Worm (Caenorhabditis elegans) whole organism, L3 larva: ENCODE results near the gene nasp-1.

Experiments used
- aly-2 ChIP-seq: fragments of 150-350 bp; optimal IDR thresholded peaks from 2 replicates; lab custom pipeline; 2014; ENCODE audit warnings: missing biosample characterization, missing genetic modification characterization
- ama-1 ChIP-seq: fragments of 150-350 bp; optimal IDR thresholded peaks from 2 replicates; lab custom pipeline; 2018
- ceh-16 ChIP-seq: sonication (generic microtip); optimal IDR thresholded peaks from 2 replicates; lab custom pipeline; 2017; ENCODE audit warnings: missing biosample characterization, missing genetic modification characterization
- ceh-9 ChIP-seq: sonication (generic microtip); optimal IDR thresholded peaks from 2 replicates; lab custom pipeline; 2018; ENCODE audit warnings: missing biosample characterization, missing genetic modification characterization
- lin-39 ChIP-seq: fragments of 150-350 bp; optimal IDR thresholded peaks from 2 replicates; lab custom pipeline; 2018; ENCODE audit warnings: missing biosample characterization, missing genetic modification reagents, missing genetic modification characterization
- mml-1 ChIP-seq: fragments of 150-350 bp; sonication (generic microtip); optimal IDR thresholded peaks from 3 replicates; lab custom pipeline; 2014; ENCODE audit warnings: missing biosample characterization, missing genetic modification characterization
- nhr-237 ChIP-seq: fragments of 150-350 bp; optimal IDR thresholded peaks from 2 replicates; lab custom pipeline; 2014; ENCODE audit warnings: missing biosample characterization, missing genetic modification characterization
- nhr-76 ChIP-seq: fragments of 150-350 bp; sonication (generic microtip); optimal IDR thresholded peaks from 5 replicates; lab custom pipeline; 2014; ENCODE audit warnings: missing biosample characterization, missing genetic modification characterization

- no peak for TF ChIP-seq nhr-237 (tag; lab: Kevin White, UChicago)
- no peak for TF ChIP-seq nhr-76 (tag; lab: Kevin White, UChicago)
- TF ChIP-seq ceh-9 (tag; lab: Kevin White, UChicago) = no peak
- TF ChIP-seq mml-1 (tag; lab: Kevin White, UChicago) = no peak
- TF ChIP-seq ama-1 (lab: Kevin White, UChicago) = no peak
- no peak for TF ChIP-seq ceh-16 (tag; lab: Kevin White, UChicago)
- TF ChIP-seq lin-39 (tag; lab: Kevin White, UChicago) = no peak
- no peak for TF ChIP-seq aly-2 (tag; lab: Kevin White, UChicago)
These were observed 6.6 kb upstream of the nasp-1 start, which contains the start of gene C09H10.4 for ce11 chrII:11099841-11100240.
